Fruit fly (Drosophila melanogaster) Kc167 (cell line): ENCODE data around the gene CG42390.

ENCODE experiments used
- psq ChIP-seq: fragments of >200 bp; optimal IDR thresholded peaks from 2 replicates; lab custom pipeline; 2017; ENCODE audit warnings: missing external identifiers
- ttk ChIP-seq: sonication (Bioruptor generic); optimal IDR thresholded peaks from 2 replicates; lab custom pipeline; 2017; ENCODE audit warnings: missing external identifiers

DNA sequence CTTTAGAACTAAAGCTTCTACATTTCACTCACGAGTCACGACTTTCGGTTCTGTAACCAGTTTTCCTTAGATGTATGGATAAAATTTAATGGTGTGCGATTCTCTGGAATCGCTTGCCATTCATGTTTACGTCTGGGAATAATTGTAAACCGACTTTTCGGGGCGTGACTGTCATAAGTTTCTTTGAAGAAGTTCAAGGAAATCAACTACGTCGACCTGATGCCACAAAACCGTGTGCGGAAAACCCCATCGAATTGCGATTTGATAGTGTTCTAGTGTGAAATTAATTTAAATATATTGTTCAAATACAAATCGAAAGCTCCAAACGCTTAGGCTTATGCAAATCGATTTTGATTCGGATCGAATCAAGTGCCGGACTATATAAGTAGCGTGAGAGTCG, 33.1 kb upstream of the CG42390 start, which contains the start of gene BomBc3:
- TF ChIP-seq ttk (lab: Kevin White, UChicago) = no peak
- no peak for TF ChIP-seq psq
